Worm (Caenorhabditis elegans) whole organism, early embryonic: ENCODE results near the gene C48B4.12.

Source experiments
- B0310.2 ChIP-seq: sonication (generic microtip); optimal IDR thresholded peaks from 2 replicates; lab custom pipeline; 2016; ENCODE audit warnings: mild to moderate bottlenecking, missing genetic modification characterization, missing compliant biosample characterization
- F13C5.2 ChIP-seq: sonication (generic microtip); optimal IDR thresholded peaks from 2 replicates; lab custom pipeline; 2017; ENCODE audit warnings: mild to moderate bottlenecking, missing genetic modification characterization, inconsistent platforms, missing compliant biosample characterization
- aly-1 ChIP-seq: sonication (generic microtip); optimal IDR thresholded peaks from 2 replicates; lab custom pipeline; 2016; ENCODE audit warnings: missing genetic modification characterization, missing compliant biosample characterization
- ama-1 ChIP-seq: fragments of 150-350 bp; optimal IDR thresholded peaks from 2 replicates; lab custom pipeline; 2014
- ceh-13 ChIP-seq: fragments of 200-800 bp; sonication (Bioruptor generic); optimal IDR thresholded peaks from 2 replicates; lab custom pipeline; 2018; ENCODE audit warnings: mild to moderate bottlenecking, missing genetic modification characterization, missing compliant biosample characterization
- ceh-36 ChIP-seq: sonication (generic microtip); optimal IDR thresholded peaks from 2 replicates; lab custom pipeline; 2016; ENCODE audit warnings: missing genetic modification characterization, inconsistent platforms, missing compliant biosample characterization
- ets-7 ChIP-seq: sonication (generic microtip); optimal IDR thresholded peaks from 2 replicates; lab custom pipeline; 2016; ENCODE audit warnings: missing genotype, missing genetic modification characterization, missing compliant biosample characterization
- flt-1 ChIP-seq: fragments of 200-800 bp; sonication (Bioruptor generic); IDR thresholded peaks from 2 replicates; pipeline ENCODE4 v1.3.6; 2022; ENCODE audit warnings: missing genetic modification characterization, missing compliant biosample characterization
- hmbx-1 ChIP-seq: sonication (generic microtip); optimal IDR thresholded peaks from 2 replicates; lab custom pipeline; 2016; ENCODE audit warnings: mild to moderate bottlenecking, missing genetic modification characterization, missing compliant biosample characterization
- hmg-4 ChIP-seq: fragments of 200-800 bp; sonication (Bioruptor generic); optimal IDR thresholded peaks from 2 replicates; lab custom pipeline; 2018; ENCODE audit warnings: mild to moderate bottlenecking, missing genetic modification characterization, missing compliant biosample characterization
- hnd-1 ChIP-seq: sonication (generic microtip); optimal IDR thresholded peaks from 2 replicates; lab custom pipeline; 2016; ENCODE audit warnings: missing genetic modification characterization, missing compliant biosample characterization
- pes-1 ChIP-seq: fragments of 200-800 bp; sonication (Bioruptor generic); IDR thresholded peaks from 2 replicates; pipeline ENCODE4 v1.3.6; 2022; ENCODE audit warnings: missing genetic modification reagents, missing genetic modification characterization, missing compliant biosample characterization
- scrt-1 ChIP-seq: fragments of 200-800 bp; sonication (Bioruptor generic); IDR thresholded peaks from 2 replicates; pipeline ENCODE4 v1.3.6; 2022; ENCODE audit warnings: missing genetic modification characterization, missing compliant biosample characterization
- sea-1 ChIP-seq: fragments of 200-800 bp; sonication (Bioruptor generic); conservative IDR thresholded peaks from 2 replicates; pipeline ENCODE4 v1.3.6; 2022; ENCODE audit warnings: missing genetic modification characterization, missing compliant biosample characterization
- tbx-11 ChIP-seq: fragments of 200-800 bp; sonication (Bioruptor generic); IDR thresholded peaks from 2 replicates; pipeline ENCODE4 v1.3.6; 2022; ENCODE audit warnings: missing genetic modification characterization, missing compliant biosample characterization
- tbx-37 ChIP-seq: fragments of 200-800 bp; sonication (Bioruptor generic); conservative IDR thresholded peaks from 2 replicates; pipeline ENCODE4 v1.3.6; 2022; ENCODE audit warnings: missing genetic modification reagents, missing genetic modification characterization, missing compliant biosample characterization
- tra-4 ChIP-seq: sonication (generic microtip); optimal IDR thresholded peaks from 2 replicates; lab custom pipeline; 2017; ENCODE audit warnings: missing genetic modification characterization, missing compliant biosample characterization

Gene C48B4.12

ce11 chrIII:9597044-9597443, at the start of gene C48B4.12:
Gene C48B4.12, plus strand, starts transcription at chrIII:9597344.
- TF ChIP-seq ceh-13 (GFP tag; lab: Kevin White, UChicago), result no peak
- TF ChIP-seq hmg-4 (GFP tag; lab: Kevin White, UChicago), result no peak
- TF ChIP-seq tbx-11 (GFP tag; lab: Robert Waterston, UW), result no peak
- TF ChIP-seq flt-1, result no peak
- TF ChIP-seq ama-1, result no peak
- no peak for TF ChIP-seq tbx-37 (GFP tag; lab: Robert Waterston, UW)
- TF ChIP-seq tra-4, result no peak
- TF ChIP-seq pes-1, result no peak
- no peak for TF ChIP-seq hmbx-1 (tag; lab: Kevin White, UChicago)
- TF ChIP-seq scrt-1 (GFP tag; lab: Robert Waterston, UW), result no peak
- TF ChIP-seq aly-1 (tag; lab: Kevin White, UChicago), result no peak
- no peak for TF ChIP-seq F13C5.2 (tag; lab: Kevin White, UChicago)
- TF ChIP-seq sea-1 (GFP tag; lab: Robert Waterston, UW), result no peak

DNA sequence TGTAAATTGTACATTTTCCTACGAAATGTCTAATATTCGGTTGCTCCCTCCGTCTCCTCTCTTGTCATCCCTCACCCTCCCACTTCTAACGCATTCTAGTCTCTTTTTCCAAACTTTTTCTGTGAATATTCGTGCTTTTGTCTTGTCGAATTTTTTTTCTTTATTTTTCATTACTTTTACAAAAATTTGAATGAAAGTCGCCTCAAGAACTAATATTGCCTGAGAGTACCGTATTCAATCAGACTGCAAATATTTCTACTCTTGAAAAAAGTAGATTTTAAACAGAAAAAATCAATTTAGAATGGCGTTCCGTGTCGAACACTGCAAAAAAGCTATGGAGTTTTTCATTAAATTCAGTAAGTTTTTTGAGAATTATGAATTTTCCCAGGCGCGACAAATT, 40.8 kb upstream of the C48B4.12 start, which contains the start of gene ZK1098.11:
ZK1098.11 (plus strand) TSS at position 301 of the 400 bp plus-strand sequence.
- TF ChIP-seq scrt-1 (GFP tag; lab: Robert Waterston, UW) (no peak), ceh-36 (tag; lab: Kevin White, UChicago) (no peak), tbx-37 (GFP tag; lab: Robert Waterston, UW) (no peak), sea-1 (GFP tag; lab: Robert Waterston, UW) (no peak), hmg-4 (GFP tag; lab: Kevin White, UChicago) (no peak), B0310.2 (tag; lab: Kevin White, UChicago) (no peak), flt-1 (no peak), ets-7 (tag; lab: Kevin White, UChicago) (no peak), hmbx-1 (tag; lab: Kevin White, UChicago) (no peak), tra-4 (no peak), pes-1 (no peak), ceh-13 (GFP tag; lab: Kevin White, UChicago) (no peak), ama-1 (no peak)

- no peak for TF ChIP-seq ets-7 (tag; lab: Kevin White, UChicago)
- no peak for TF ChIP-seq ceh-13 (GFP tag; lab: Kevin White, UChicago)
- no peak for TF ChIP-seq pes-1
- no peak for TF ChIP-seq aly-1 (tag; lab: Kevin White, UChicago)
- no peak for TF ChIP-seq B0310.2 (tag; lab: Kevin White, UChicago)
- no peak for TF ChIP-seq ama-1
- TF ChIP-seq F13C5.2 (tag; lab: Kevin White, UChicago), result no peak
- no peak for TF ChIP-seq tra-4
- TF ChIP-seq flt-1, result no peak
Observed at ce11 chrIII:9558463-9558862, 38.7 kb upstream of the C48B4.12 start, which contains the start of gene C48B4.6. Gene C48B4.6, minus strand, starts transcription at chrIII:9558563.

DNA sequence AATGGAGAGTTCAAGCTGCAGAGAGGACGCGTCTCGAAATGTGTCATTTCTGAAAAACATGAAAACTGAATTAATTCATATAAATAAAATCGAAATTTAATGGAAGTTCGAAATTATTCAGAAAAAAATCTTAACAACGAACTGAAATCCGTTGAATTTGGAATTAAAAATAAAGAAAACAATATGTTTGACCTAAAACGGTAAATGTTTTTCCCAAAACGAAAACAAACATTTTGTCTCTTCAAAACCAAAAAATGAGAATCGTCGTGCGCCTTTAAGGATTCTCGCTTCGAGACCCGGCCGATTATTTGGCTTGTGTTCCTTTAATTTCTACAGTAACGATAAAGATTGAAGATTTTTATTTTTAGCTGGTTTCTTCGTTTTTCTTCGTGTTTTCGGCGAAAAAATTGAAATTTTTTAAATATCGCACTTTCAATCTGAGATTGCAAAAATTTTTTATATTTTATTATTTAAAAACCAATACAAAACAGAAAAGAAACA, 37.7 kb upstream of the C48B4.12 start, which contains the start of gene C48B4.7:
C48B4.7 (minus strand) TSS at position 51 of the 501 bp plus-strand sequence.
- no peak for TF ChIP-seq B0310.2 (tag; lab: Kevin White, UChicago)
- TF ChIP-seq ceh-36 (tag; lab: Kevin White, UChicago), result no peak
- TF ChIP-seq hmg-4 (GFP tag; lab: Kevin White, UChicago), result no peak
- TF ChIP-seq F13C5.2 (tag; lab: Kevin White, UChicago), result no peak
- TF ChIP-seq sea-1 (GFP tag; lab: Robert Waterston, UW), result no peak
- no peak for TF ChIP-seq ceh-13 (GFP tag; lab: Kevin White, UChicago)
- TF ChIP-seq ets-7 (tag; lab: Kevin White, UChicago), result no peak
- TF ChIP-seq hnd-1 (tag; lab: Kevin White, UChicago), result no peak
- TF ChIP-seq flt-1, result no peak
- TF ChIP-seq scrt-1 (GFP tag; lab: Robert Waterston, UW), result no peak
- no peak for TF ChIP-seq tbx-37 (GFP tag; lab: Robert Waterston, UW)

DNA sequence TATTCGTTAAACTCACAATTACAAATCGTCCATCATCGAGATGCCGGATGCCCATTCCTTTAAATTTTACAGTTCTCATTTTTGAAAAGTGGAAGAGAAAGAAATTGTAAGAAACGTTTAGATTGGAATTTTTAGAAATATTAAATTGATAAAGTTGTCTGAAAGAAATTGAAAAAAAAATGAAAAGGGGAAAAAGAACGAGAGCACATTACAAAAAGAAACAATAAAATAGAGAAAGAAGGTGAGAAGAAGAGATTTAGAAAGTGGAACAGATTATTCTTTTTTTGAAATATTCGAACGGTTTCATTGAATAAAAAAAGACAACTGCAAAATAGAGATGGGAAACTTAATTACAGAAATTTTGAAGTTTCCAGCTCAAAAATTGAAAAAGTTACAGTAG, 36.0 kb upstream of the C48B4.12 start, which contains the start of gene C48B4.8:
C48B4.8 (minus strand) TSS at position 101 of the 400 bp plus-strand sequence.
- no peak for TF ChIP-seq hmbx-1 (tag; lab: Kevin White, UChicago)
- no peak for TF ChIP-seq hnd-1 (tag; lab: Kevin White, UChicago)
- TF ChIP-seq ceh-13 (GFP tag; lab: Kevin White, UChicago), result no peak
- no peak for TF ChIP-seq F13C5.2 (tag; lab: Kevin White, UChicago)
- no peak for TF ChIP-seq scrt-1 (GFP tag; lab: Robert Waterston, UW)
- TF ChIP-seq ets-7 (tag; lab: Kevin White, UChicago), result no peak
- no peak for TF ChIP-seq flt-1
- no peak for TF ChIP-seq tbx-37 (GFP tag; lab: Robert Waterston, UW)
- TF ChIP-seq aly-1 (tag; lab: Kevin White, UChicago), result no peak
- TF ChIP-seq tra-4, result no peak
- no peak for TF ChIP-seq sea-1 (GFP tag; lab: Robert Waterston, UW)
- TF ChIP-seq ama-1, result no peak
- TF ChIP-seq ceh-36 (tag; lab: Kevin White, UChicago), result no peak

ce11 chrIII:9563235-9563634, 33.9 kb upstream of the C48B4.12 start, which contains the start of gene C48B4.9:
Gene C48B4.9, minus strand, starts transcription at chrIII:9563335.
- no peak for TF ChIP-seq tra-4
- TF ChIP-seq ets-7 (tag; lab: Kevin White, UChicago), result no peak
- no peak for TF ChIP-seq aly-1 (tag; lab: Kevin White, UChicago)
- TF ChIP-seq sea-1 (GFP tag; lab: Robert Waterston, UW), result no peak
- TF ChIP-seq hmbx-1 (tag; lab: Kevin White, UChicago), result no peak
- TF ChIP-seq hnd-1 (tag; lab: Kevin White, UChicago), result no peak
- TF ChIP-seq tbx-37 (GFP tag; lab: Robert Waterston, UW), result no peak
- no peak for TF ChIP-seq ama-1
- no peak for TF ChIP-seq scrt-1 (GFP tag; lab: Robert Waterston, UW)

DNA sequence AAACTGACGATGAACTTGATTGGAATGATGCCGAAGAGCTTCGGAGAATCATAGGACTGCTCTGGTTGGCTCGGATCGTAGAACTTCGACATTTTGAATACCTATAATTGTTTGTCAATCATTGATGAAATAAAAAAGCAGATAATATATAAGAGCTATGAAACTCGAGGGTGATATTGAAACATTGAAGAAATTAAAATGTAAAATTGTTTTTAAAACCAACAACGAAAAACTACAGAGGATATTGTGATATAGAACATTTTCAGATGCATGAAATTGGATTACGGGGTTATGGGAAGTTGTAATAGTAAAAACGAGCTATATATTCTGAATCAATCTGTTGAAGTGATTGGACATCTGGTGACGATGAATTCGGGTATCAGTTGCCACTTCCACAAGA, 32.7 kb upstream of the C48B4.12 start, which contains the start of gene C48B4.10:
C48B4.10 (minus strand) TSS at position 101 of the 400 bp plus-strand sequence.
- no peak for TF ChIP-seq F13C5.2 (tag; lab: Kevin White, UChicago)
- TF ChIP-seq hmbx-1 (tag; lab: Kevin White, UChicago), result no peak
- TF ChIP-seq tbx-11 (GFP tag; lab: Robert Waterston, UW), result no peak
- TF ChIP-seq scrt-1 (GFP tag; lab: Robert Waterston, UW), result no peak
- no peak for TF ChIP-seq tra-4
- no peak for TF ChIP-seq tbx-37 (GFP tag; lab: Robert Waterston, UW)
- TF ChIP-seq ama-1, result no peak
- TF ChIP-seq ets-7 (tag; lab: Kevin White, UChicago), result no peak
- TF ChIP-seq ceh-36 (tag; lab: Kevin White, UChicago), result no peak
- no peak for TF ChIP-seq pes-1
- TF ChIP-seq hnd-1 (tag; lab: Kevin White, UChicago), result no peak
- TF ChIP-seq flt-1, result no peak
